Fruit fly (Drosophila melanogaster) whole organism, adult: ENCODE data around the gene CG6023.

Experiments
- CG12768 ChIP-seq: fragments of 200-800 bp; sonication (Bioruptor generic); optimal IDR thresholded peaks from 2 replicates; lab custom pipeline; 2017; ENCODE audit warnings: missing biosample characterization, missing genetic modification characterization, mild to moderate bottlenecking, moderate library complexity, missing genetic modification reagents
- CG1620 ChIP-seq: fragments of 200-800 bp; sonication (Bioruptor generic); optimal IDR thresholded peaks from 2 replicates; lab custom pipeline; 2016; ENCODE audit warnings: missing biosample characterization, missing genetic modification characterization
- CG5204 ChIP-seq: fragments of 200-800 bp; sonication (Bioruptor generic); optimal IDR thresholded peaks from 2 replicates; lab custom pipeline; 2016; ENCODE audit warnings: missing biosample characterization, missing genetic modification characterization
- bab1 ChIP-seq: fragments of 200-800 bp; sonication (Bioruptor generic); optimal IDR thresholded peaks from 3 replicates; lab custom pipeline; 2019; ENCODE audit warnings: missing biosample characterization, mild to moderate bottlenecking, missing genetic modification characterization, moderate library complexity
- kay ChIP-seq: fragments of 200-800 bp; sonication (Bioruptor generic); peaks from one replicate; lab custom pipeline; 2016; ENCODE audit warnings: missing biosample characterization, missing genetic modification characterization, borderline replicate concordance
- pad ChIP-seq: fragments of 200-800 bp; sonication (Bioruptor generic); optimal IDR thresholded peaks from 3 replicates; lab custom pipeline; 2017; ENCODE audit warnings: missing biosample characterization, missing genetic modification characterization, mild to moderate bottlenecking, moderate library complexity, missing genetic modification reagents
- tj ChIP-seq: fragments of 200-800 bp; sonication (Bioruptor generic); optimal IDR thresholded peaks from 3 replicates; lab custom pipeline; 2017; ENCODE audit warnings: missing biosample characterization, mild to moderate bottlenecking, missing genetic modification characterization, moderate library complexity
- toe ChIP-seq: fragments of 200-800 bp; sonication (Bioruptor generic); optimal IDR thresholded peaks from 2 replicates; lab custom pipeline; 2016; ENCODE audit warnings: missing biosample characterization, missing genetic modification characterization

DNA sequence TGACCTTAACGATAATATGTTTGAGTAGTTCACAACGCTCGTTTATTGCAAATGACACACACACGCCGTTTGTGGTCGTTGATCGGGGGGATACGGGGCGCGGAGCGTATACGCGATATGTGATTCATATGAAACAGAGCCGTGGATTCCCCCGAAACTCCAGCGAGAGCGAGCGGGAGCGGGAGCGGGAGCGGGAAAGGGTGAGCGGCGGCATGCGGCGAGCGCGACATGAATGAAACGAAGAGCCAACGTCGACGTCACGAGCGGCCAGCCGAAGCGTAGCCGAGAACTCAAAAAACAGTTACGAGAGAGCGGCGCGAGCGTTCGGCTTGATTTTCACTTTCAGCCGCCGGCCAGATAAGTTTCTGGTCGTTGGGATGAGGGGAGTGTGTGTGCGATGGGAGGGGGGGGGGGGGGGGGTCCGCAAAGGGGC is 38.6 kb downstream of the CG6023 start:
- peak; percentile 96 for TF ChIP-seq kay
- no peak for TF ChIP-seq CG1620 (GFP tag; lab: Kevin White, UChicago)
- TF ChIP-seq bab1 (GFP tag; lab: Kevin White, UChicago): no peak
- no peak for TF ChIP-seq toe (GFP tag; lab: Kevin White, UChicago)
- TF ChIP-seq CG12768 (GFP tag; lab: Kevin White, UChicago): no peak
- TF ChIP-seq CG5204 (GFP tag; lab: Kevin White, UChicago): no peak
- peak; percentile 69 for TF ChIP-seq tj (GFP tag; lab: Kevin White, UChicago)
- TF ChIP-seq pad (GFP tag; lab: Kevin White, UChicago): no peak
